Worm (Caenorhabditis elegans) whole organism, young adult: Measurements from ENCODE around the gene T27A8.7.
A peak's percentile ranks its signal among the peaks of the same experiment; 100 is the strongest.

Experiments used
- B0261.1 ChIP-seq: sonication (generic microtip); optimal IDR thresholded peaks from 2 replicates; lab custom pipeline; 2016; ENCODE audit warnings: mild to moderate bottlenecking, missing genetic modification characterization, moderate library complexity, missing compliant biosample characterization
- D2030.7 ChIP-seq: fragments of 200-800 bp; sonication (Bioruptor generic); IDR thresholded peaks from 2 replicates; pipeline ENCODE4 v1.3.6; 2022; ENCODE audit warnings: missing genetic modification reagents, missing genetic modification characterization, missing compliant biosample characterization
- F10E7.11 ChIP-seq: sonication (generic microtip); optimal IDR thresholded peaks from 2 replicates; lab custom pipeline; 2017; ENCODE audit warnings: mild to moderate bottlenecking, missing genetic modification characterization, moderate library complexity, missing compliant biosample characterization
- F49E8.2 ChIP-seq: sonication (generic microtip); optimal IDR thresholded peaks from 3 replicates; lab custom pipeline; 2017; ENCODE audit warnings: missing genetic modification characterization, mild to moderate bottlenecking, missing compliant biosample characterization, antibody characterized with exemption, moderate library complexity; ENCODE audit not compliant: insufficient read depth
- F55B11.4 ChIP-seq: sonication (generic microtip); optimal IDR thresholded peaks from 2 replicates; lab custom pipeline; 2016; ENCODE audit warnings: missing compliant biosample characterization, missing genetic modification characterization, borderline replicate concordance; ENCODE audit not compliant: insufficient read depth
- F57A8.1 ChIP-seq: fragments of 200-800 bp; sonication (Bioruptor generic); optimal IDR thresholded peaks from 2 replicates; lab custom pipeline; 2018; ENCODE audit warnings: mild to moderate bottlenecking, missing genetic modification characterization, moderate library complexity, missing compliant biosample characterization
- F57C9.4 ChIP-seq: sonication (generic microtip); optimal IDR thresholded peaks from 2 replicates; lab custom pipeline; 2017; ENCODE audit warnings: mild to moderate bottlenecking, missing genetic modification characterization, missing compliant biosample characterization
- T07F8.4 ChIP-seq: sonication (generic microtip); optimal IDR thresholded peaks from 2 replicates; lab custom pipeline; 2016; ENCODE audit warnings: mild to moderate bottlenecking, missing genetic modification characterization, moderate library complexity, missing compliant biosample characterization
- Y53F4B.3 ChIP-seq: fragments of 200-800 bp; sonication (Bioruptor generic); IDR thresholded peaks from 2 replicates; pipeline ENCODE4 v1.3.6; 2022; ENCODE audit warnings: missing genetic modification reagents, missing genetic modification characterization, missing compliant biosample characterization
- bed-2 ChIP-seq: fragments of 200-800 bp; sonication (Bioruptor generic); IDR thresholded peaks from 2 replicates; pipeline ENCODE4 v1.3.6; 2022; ENCODE audit warnings: missing genetic modification reagents, missing genetic modification characterization, missing compliant biosample characterization
- ccch-3 ChIP-seq: fragments of 200-800 bp; sonication (Bioruptor generic); optimal IDR thresholded peaks from 2 replicates; lab custom pipeline; 2018; ENCODE audit warnings: mild to moderate bottlenecking, missing genetic modification characterization, missing compliant biosample characterization
- ceh-91 ChIP-seq: fragments of 200-800 bp; sonication (Bioruptor generic); IDR thresholded peaks from 2 replicates; pipeline ENCODE4 v1.3.6; 2022; ENCODE audit warnings: missing genetic modification reagents, missing genetic modification characterization, missing compliant biosample characterization
- die-1 ChIP-seq: sonication (generic microtip); optimal IDR thresholded peaks from 2 replicates; lab custom pipeline; 2016; ENCODE audit warnings: missing genotype, mild to moderate bottlenecking, missing genetic modification characterization, missing compliant biosample characterization
- hlh-26 ChIP-seq: fragments of 200-800 bp; sonication (Bioruptor generic); conservative IDR thresholded peaks from 2 replicates; pipeline ENCODE4 v1.3.6; 2022; ENCODE audit warnings: missing genetic modification reagents, missing genetic modification characterization, missing compliant biosample characterization
- hsf-1 ChIP-seq: fragments of 200-800 bp; sonication (Bioruptor generic); IDR thresholded peaks from 2 replicates; pipeline ENCODE4 v1.3.6; 2022; ENCODE audit warnings: missing genetic modification reagents, missing genetic modification characterization, missing compliant biosample characterization
- lin-26 ChIP-seq: fragments of 200-800 bp; sonication (Bioruptor generic); IDR thresholded peaks from 2 replicates; pipeline ENCODE4 v1.3.6; 2022; ENCODE audit warnings: missing genetic modification reagents, missing genetic modification characterization, missing compliant biosample characterization
- lin-54 ChIP-seq: fragments of 200-800 bp; sonication (Bioruptor generic); optimal IDR thresholded peaks from 2 replicates; lab custom pipeline; 2018; ENCODE audit warnings: mild to moderate bottlenecking, missing genetic modification characterization, missing compliant biosample characterization
- mcd-1 ChIP-seq: fragments of 200-800 bp; sonication (Bioruptor generic); IDR thresholded peaks from 2 replicates; pipeline ENCODE4 v1.3.6; 2022; ENCODE audit warnings: missing genetic modification reagents, missing genetic modification characterization, missing compliant biosample characterization
- mel-28 ChIP-seq: sonication (generic microtip); optimal IDR thresholded peaks from 2 replicates; lab custom pipeline; 2016; ENCODE audit warnings: borderline replicate concordance, mild to moderate bottlenecking, missing genetic modification characterization, missing compliant biosample characterization
- mes-4 ChIP-seq: sonication (generic microtip); optimal IDR thresholded peaks from 2 replicates; lab custom pipeline; 2016; ENCODE audit warnings: missing genotype, missing genetic modification characterization, missing compliant biosample characterization
- nhr-120 ChIP-seq: fragments of 200-800 bp; sonication (Bioruptor generic); IDR thresholded peaks from 2 replicates; pipeline ENCODE4 v1.3.6; 2022; ENCODE audit warnings: missing genetic modification characterization, missing compliant biosample characterization
- nhr-90 ChIP-seq: sonication (generic microtip); optimal IDR thresholded peaks from 2 replicates; lab custom pipeline; 2016; ENCODE audit warnings: missing genotype, mild to moderate bottlenecking, missing genetic modification characterization, missing compliant biosample characterization
- rcor-1 ChIP-seq: fragments of 200-800 bp; sonication (Bioruptor generic); IDR thresholded peaks from 2 replicates; pipeline ENCODE4 v1.3.6; 2022; ENCODE audit warnings: missing genetic modification reagents, missing genetic modification characterization, missing compliant biosample characterization
- rec-8 ChIP-seq, 2 experiments: sonication (generic microtip); optimal IDR thresholded peaks; 2 replicates each; lab custom pipeline; 2016; ENCODE audit warnings: mild to moderate bottlenecking in 2 of 2, missing genetic modification characterization in 2 of 2, missing genetic modification reagents in 2 of 2, missing genotype in 2 of 2, missing biosample characterization in 1 of 2, missing compliant biosample characterization in 1 of 2, moderate library complexity in 1 of 2
- sdz-38 ChIP-seq: sonication (generic microtip); optimal IDR thresholded peaks from 2 replicates; lab custom pipeline; 2016; ENCODE audit warnings: missing genotype, missing genetic modification characterization, missing compliant biosample characterization
- snpc-1.1 ChIP-seq: sonication (generic microtip); optimal IDR thresholded peaks from 2 replicates; lab custom pipeline; 2017; ENCODE audit warnings: missing genetic modification characterization, mild to moderate bottlenecking, missing compliant biosample characterization, antibody characterized with exemption, moderate library complexity, missing genotype, missing genetic modification reagents; ENCODE audit not compliant: insufficient read depth
- tbx-9 ChIP-seq: sonication (generic microtip); optimal IDR thresholded peaks from 2 replicates; lab custom pipeline; 2016; ENCODE audit warnings: borderline replicate concordance, missing genetic modification characterization, inconsistent platforms, missing compliant biosample characterization
- zfh-2 ChIP-seq: fragments of 200-800 bp; sonication (Bioruptor generic); conservative IDR thresholded peaks from 2 replicates; pipeline ENCODE4 v1.3.6; 2022; ENCODE audit warnings: missing genetic modification reagents, missing genetic modification characterization, missing compliant biosample characterization
- ztf-25 ChIP-seq: fragments of 200-800 bp; sonication (Bioruptor generic); IDR thresholded peaks from 2 replicates; pipeline ENCODE4 v1.3.6; 2022; ENCODE audit warnings: missing genetic modification reagents, missing genetic modification characterization, missing compliant biosample characterization
- ztf-26 ChIP-seq: sonication (generic microtip); optimal IDR thresholded peaks from 2 replicates; lab custom pipeline; 2017; ENCODE audit warnings: missing genetic modification characterization, missing compliant biosample characterization
- ztf-28 ChIP-seq: fragments of 200-800 bp; sonication (Bioruptor generic); IDR thresholded peaks from 2 replicates; pipeline ENCODE4 v1.3.6; 2022; ENCODE audit warnings: missing genetic modification reagents, missing genetic modification characterization, missing compliant biosample characterization
- ztf-3 ChIP-seq: fragments of 200-800 bp; sonication (Bioruptor generic); optimal IDR thresholded peaks from 2 replicates; lab custom pipeline; 2018; ENCODE audit warnings: mild to moderate bottlenecking, missing genetic modification characterization, missing compliant biosample characterization

The T27A8.7 gene

DNA sequence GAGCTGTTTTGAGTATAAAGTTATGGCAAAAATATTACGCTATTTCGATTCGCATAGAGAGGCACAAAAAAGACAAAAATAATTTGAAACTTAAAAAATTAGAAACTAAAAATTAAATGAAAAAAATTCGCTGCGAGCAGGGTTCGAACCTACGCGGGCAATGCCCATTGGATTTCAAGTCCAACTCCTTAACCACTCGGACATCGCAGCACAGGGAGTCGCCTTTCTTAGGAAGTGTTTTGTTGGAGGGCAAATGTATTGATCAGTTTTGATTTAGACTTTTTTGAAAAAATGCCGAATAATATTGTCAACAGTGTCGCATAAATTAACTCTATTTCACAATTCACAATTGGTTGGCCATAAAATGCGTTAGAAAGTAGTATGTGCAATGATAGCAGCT lies 12.9 kb upstream of the T27A8.7 start (continued):
- TF ChIP-seq D2030.7 (GFP tag; lab: Robert Waterston, UW) (peak; percentile 47; the same call in 1 of the 2 replicates), ccch-3 (GFP tag; lab: Kevin White, UChicago) (no peak), ztf-25 (GFP tag; lab: Robert Waterston, UW) (0 out of 2 replicates have a peak, but pooled peaks have one; percentile 17), rec-8 (tag; optimal IDR thresholded peaks at IDR 0.05; lab: Kevin White, UChicago) (no peak), F57C9.4 (tag; lab: Kevin White, UChicago) (no peak), sdz-38 (tag; lab: Kevin White, UChicago) (no peak), F55B11.4 (tag; lab: Kevin White, UChicago) (no peak), mes-4 (tag; lab: Kevin White, UChicago) (peak; percentile 29), ceh-91 (GFP tag; lab: Robert Waterston, UW) (no peak), mcd-1 (GFP tag; lab: Robert Waterston, UW) (0 out of 2 replicates have a peak, but pooled peaks have one; percentile 9), die-1 (tag; lab: Kevin White, UChicago) (peak; percentile 51), B0261.1 (tag; lab: Kevin White, UChicago) (peak; percentile 69), F49E8.2 (no peak), snpc-1.1 (tag; lab: Kevin White, UChicago) (peak; percentile 23), tbx-9 (tag; lab: Kevin White, UChicago) (no peak)

DNA sequence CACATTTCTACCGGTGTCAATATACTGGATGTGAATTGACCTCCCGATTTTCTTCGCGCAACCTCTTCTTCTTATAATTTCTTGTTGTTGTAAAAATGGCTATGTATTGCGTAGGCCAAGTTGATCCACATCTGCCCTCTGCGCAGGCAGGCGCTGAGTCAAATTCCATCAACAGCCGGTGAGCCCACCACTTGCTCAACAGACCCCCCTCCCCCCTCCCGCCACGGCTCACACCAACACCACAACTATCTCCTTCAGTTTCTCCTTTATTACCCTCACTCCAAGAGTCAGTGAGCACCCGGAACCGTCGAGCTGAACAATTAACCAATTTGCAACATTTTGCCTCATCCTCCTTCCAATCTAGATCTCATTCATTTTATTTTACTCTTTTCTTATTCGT lies 11.0 kb upstream of the T27A8.7 start:
- peak; percentile 70 for TF ChIP-seq zfh-2 (GFP tag; lab: Robert Waterston, UW)
- 0 out of 2 replicates have a peak, but pooled peaks have one; percentile 12 for TF ChIP-seq nhr-120
- TF ChIP-seq hlh-26 (GFP tag; lab: Robert Waterston, UW): no peak

DNA sequence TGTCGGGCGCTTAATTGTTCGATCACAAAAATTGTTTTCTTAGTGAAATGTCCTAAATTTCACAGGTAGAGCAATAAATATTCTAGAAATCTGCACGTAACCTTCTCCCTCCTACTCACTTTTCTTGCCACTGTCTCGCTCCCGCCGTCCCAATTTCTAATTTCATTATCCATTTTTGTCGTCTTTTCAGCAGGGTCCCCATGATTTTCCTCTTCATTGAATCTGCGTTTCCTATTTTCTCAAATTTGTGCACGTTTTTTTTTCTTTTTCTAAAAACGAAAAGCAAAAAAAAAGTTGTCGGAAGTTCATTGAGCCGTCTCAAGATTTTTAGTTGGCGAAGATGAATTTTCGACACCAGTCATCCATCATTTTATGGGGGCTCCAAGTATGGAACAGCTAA lies 9.0 kb upstream of the T27A8.7 start:
- TF ChIP-seq lin-26 (GFP tag; lab: Robert Waterston, UW) (no peak), ztf-26 (tag; lab: Kevin White, UChicago) (no peak), D2030.7 (GFP tag; lab: Robert Waterston, UW) (no peak), nhr-90 (tag; lab: Kevin White, UChicago) (no peak), hsf-1 (GFP tag; lab: Robert Waterston, UW) (no peak)

DNA sequence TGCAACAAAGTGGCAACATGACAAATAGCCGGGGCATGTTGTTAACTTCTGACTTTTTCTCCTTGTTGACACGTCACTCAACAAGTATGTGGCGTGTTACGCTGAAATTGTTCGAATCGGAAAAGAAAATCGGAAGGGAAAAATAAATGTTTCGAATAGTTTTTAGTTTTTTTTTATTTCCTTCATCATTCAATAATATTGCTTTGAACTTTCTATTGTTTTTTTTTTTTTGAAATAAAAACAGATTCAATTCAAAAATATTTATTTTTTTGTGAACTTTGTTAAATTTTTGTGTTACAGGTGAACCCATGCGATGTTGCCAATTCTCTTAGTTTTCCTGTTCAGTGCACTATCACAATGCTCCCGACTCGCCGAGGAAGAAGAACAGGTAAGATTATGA lies 5.8 kb upstream of the T27A8.7 start, which contains the start of gene cpd-2:
TSS of gene cpd-2 (plus strand) at position 301 of the 400 bp plus-strand sequence.
- no peak for TF ChIP-seq rcor-1 (GFP tag; lab: Robert Waterston, UW)
- no peak for TF ChIP-seq lin-54 (GFP tag; lab: Kevin White, UChicago)
- no peak for TF ChIP-seq Y53F4B.3 (GFP tag; lab: Robert Waterston, UW)
- TF ChIP-seq rec-8 (tag; optimal IDR thresholded peaks at IDR 0.05; lab: Kevin White, UChicago): no peak
- TF ChIP-seq ztf-3: no peak
- TF ChIP-seq mel-28 (tag; lab: Kevin White, UChicago): no peak
- TF ChIP-seq T07F8.4 (tag; lab: Kevin White, UChicago): no peak
- no peak for TF ChIP-seq ztf-28
- TF ChIP-seq F57A8.1 (GFP tag; lab: Kevin White, UChicago): no peak
- no peak for TF ChIP-seq bed-2 (GFP tag; lab: Robert Waterston, UW)
- no peak for TF ChIP-seq F10E7.11
